Worm (Caenorhabditis elegans): ENCODE results near the gene srx-120.

srx-120 gene

ce11 chrII:12488810-12489209 is 42.2 kb upstream of the srx-120 start:
- TF ChIP-seq fkh-2 (tag; optimal IDR thresholded peaks at IDR 0.05) (no peak), nhr-77 (tag; optimal IDR thresholded peaks at IDR 0.05) (no peak), fkh-10 (GFP tag; optimal IDR thresholded peaks at IDR 0.05) (no peak), nhr-67 (tag; optimal IDR thresholded peaks at IDR 0.05) (no peak), nhr-23 (tag; optimal IDR thresholded peaks at IDR 0.05) (no peak), unc-39 (tag; optimal IDR thresholded peaks at IDR 0.05) (no peak), nhr-11 (tag; optimal IDR thresholded peaks at IDR 0.05) (no peak), pha-4 (tag; optimal IDR thresholded peaks at IDR 0.05) (no peak), nhr-76 (tag; optimal IDR thresholded peaks at IDR 0.05) (no peak), nhr-28 (tag; optimal IDR thresholded peaks at IDR 0.05) (no peak), hmg-11 (tag; optimal IDR thresholded peaks at IDR 0.05) (no peak), lin-39 (tag; optimal IDR thresholded peaks at IDR 0.05) (no peak), nhr-12 (tag; optimal IDR thresholded peaks at IDR 0.05) (no peak), mdl-1 (tag; optimal IDR thresholded peaks at IDR 0.05) (no peak), mml-1 (tag; optimal IDR thresholded peaks at IDR 0.05) (no peak), elt-2 (tag; optimal IDR thresholded peaks at IDR 0.05) (no peak), sea-2 (GFP tag; optimal IDR thresholded peaks at IDR 0.05) (no peak), zag-1 (tag; optimal IDR thresholded peaks at IDR 0.05) (no peak), ceh-16 (tag; optimal IDR thresholded peaks at IDR 0.05) (no peak), tbx-2 (tag; optimal IDR thresholded peaks at IDR 0.05) (no peak)

ce11 chrII:12489903-12490302 is 41.2 kb upstream of the srx-120 start, which contains the start of gene T21B4.15:
Gene T21B4.15 (plus strand): TSS chrII:12490203.
- TF ChIP-seq fkh-10 (GFP tag; optimal IDR thresholded peaks at IDR 0.05) (no peak), nhr-25 (tag; optimal IDR thresholded peaks at IDR 0.05) (no peak), sea-2 (GFP tag; optimal IDR thresholded peaks at IDR 0.05) (no peak), aly-2 (tag; optimal IDR thresholded peaks at IDR 0.05) (no peak), nhr-23 (tag; optimal IDR thresholded peaks at IDR 0.05) (no peak), lin-39 (tag; optimal IDR thresholded peaks at IDR 0.05) (no peak), pha-4 (tag; optimal IDR thresholded peaks at IDR 0.05) (no peak), lsy-12 (tag; optimal IDR thresholded peaks at IDR 0.05) (no peak), unc-62 (GFP tag; optimal IDR thresholded peaks at IDR 0.05) (no peak), snpc-4 (tag; optimal IDR thresholded peaks at IDR 0.05) (no peak), elt-2 (tag; optimal IDR thresholded peaks at IDR 0.05) (no peak)

- TF ChIP-seq hmg-11 (tag; optimal IDR thresholded peaks at IDR 0.05) = no peak
- no peak for TF ChIP-seq unc-62 (GFP tag; optimal IDR thresholded peaks at IDR 0.05)
- no peak for TF ChIP-seq nhr-28 (tag; optimal IDR thresholded peaks at IDR 0.05)
- TF ChIP-seq tbx-2 (tag; optimal IDR thresholded peaks at IDR 0.05) = no peak
- no peak for TF ChIP-seq lin-15B (tag; optimal IDR thresholded peaks at IDR 0.05)
- TF ChIP-seq ztf-4 (tag; optimal IDR thresholded peaks at IDR 0.05) = no peak
- no peak for TF ChIP-seq mdl-1 (tag; optimal IDR thresholded peaks at IDR 0.05)
- no peak for TF ChIP-seq ceh-82 (tag; optimal IDR thresholded peaks at IDR 0.05)
- TF ChIP-seq fkh-10 (GFP tag; optimal IDR thresholded peaks at IDR 0.05) = no peak
- TF ChIP-seq nhr-67 (tag; optimal IDR thresholded peaks at IDR 0.05) = no peak
- no peak for TF ChIP-seq ZK546.5 (tag; optimal IDR thresholded peaks at IDR 0.05)
- no peak for TF ChIP-seq fkh-2 (tag; optimal IDR thresholded peaks at IDR 0.05)
- TF ChIP-seq nhr-11 (tag; optimal IDR thresholded peaks at IDR 0.05) = no peak
- TF ChIP-seq eor-1 (tag; optimal IDR thresholded peaks at IDR 0.05) = no peak
- no peak for TF ChIP-seq aly-2 (tag; optimal IDR thresholded peaks at IDR 0.05)
- no peak for TF ChIP-seq zag-1 (tag; optimal IDR thresholded peaks at IDR 0.05)
- TF ChIP-seq nhr-43 (tag; optimal IDR thresholded peaks at IDR 0.05; ENCODE audit: poor library complexity, severe bottlenecking) = no peak
- TF ChIP-seq nhr-77 (tag; optimal IDR thresholded peaks at IDR 0.05) = no peak
- TF ChIP-seq lin-39 (tag; optimal IDR thresholded peaks at IDR 0.05) = no peak
Observed at ce11 chrII:12491936-12492335, 39.1 kb upstream of the srx-120 start, which contains the start of gene srz-6. Gene srz-6 (plus strand): TSS chrII:12492236.

ce11 chrII:12494067-12494477 is 37.0 kb upstream of the srx-120 start:
- TF ChIP-seq daf-12 (tag; optimal IDR thresholded peaks at IDR 0.05) (no peak), nhr-25 (tag; optimal IDR thresholded peaks at IDR 0.05) (no peak), lin-39 (tag; optimal IDR thresholded peaks at IDR 0.05) (no peak), nhr-43 (tag; optimal IDR thresholded peaks at IDR 0.05; ENCODE audit: poor library complexity, severe bottlenecking) (no peak), mml-1 (tag; optimal IDR thresholded peaks at IDR 0.05) (no peak), pha-4 (tag; optimal IDR thresholded peaks at IDR 0.05) (no peak), ztf-11 (tag; optimal IDR thresholded peaks at IDR 0.05) (no peak), unc-39 (tag; optimal IDR thresholded peaks at IDR 0.05) (no peak), lsy-12 (tag; optimal IDR thresholded peaks at IDR 0.05) (no peak), unc-62 (GFP tag; optimal IDR thresholded peaks at IDR 0.05) (no peak), lin-15B (tag; optimal IDR thresholded peaks at IDR 0.05) (no peak), nhr-67 (tag; optimal IDR thresholded peaks at IDR 0.05) (no peak), nhr-11 (tag; optimal IDR thresholded peaks at IDR 0.05) (no peak), ceh-28 (tag; optimal IDR thresholded peaks at IDR 0.05) (no peak)
